Worm (Caenorhabditis elegans) whole organism, L1 larva: ENCODE results near the gene hsp-110.

ENCODE experiments used
- ama-1 ChIP-seq: fragments of 150-350 bp; optimal IDR thresholded peaks from 2 replicates; lab custom pipeline; 2014
- dpl-1 ChIP-seq, 3 experiments: fragments of 150-350 bp in 2 of 3; sonication (generic microtip) in 1 of 3; optimal IDR thresholded peaks; 2 replicates each; lab custom pipeline; 2014 to 2017; ENCODE audit warnings: missing biosample characterization in 3 of 3, missing genetic modification characterization in 3 of 3, missing genetic modification reagents in 3 of 3
- ets-5 ChIP-seq: fragments of 200-800 bp; sonication (Bioruptor generic); IDR thresholded peaks from 2 replicates; pipeline ENCODE4 v1.3.6; 2022; ENCODE audit warnings: missing genetic modification characterization, missing compliant biosample characterization
- lin-14 ChIP-seq: fragments of 200-800 bp; sonication (Bioruptor generic); optimal IDR thresholded peaks from 2 replicates; lab custom pipeline; 2018; ENCODE audit warnings: mild to moderate bottlenecking, missing genetic modification characterization, moderate library complexity, missing compliant biosample characterization
- mdl-1 ChIP-seq, 2 experiments: fragments of 150-350 bp; optimal IDR thresholded peaks; 2 replicates each; lab custom pipeline; 2014 to 2017; ENCODE audit warnings: missing biosample characterization in 2 of 2, missing genetic modification characterization in 2 of 2, inconsistent platforms in 1 of 2
- nhr-71 ChIP-seq: sonication (generic microtip); optimal IDR thresholded peaks from 2 replicates; lab custom pipeline; 2016; ENCODE audit warnings: mild to moderate bottlenecking, missing genetic modification characterization, moderate library complexity, missing compliant biosample characterization
- pax-3 ChIP-seq: fragments of 200-800 bp; sonication (Bioruptor generic); optimal IDR thresholded peaks from 2 replicates; lab custom pipeline; 2018; ENCODE audit warnings: mild to moderate bottlenecking, missing genetic modification characterization, moderate library complexity, missing compliant biosample characterization
- rnt-1 ChIP-seq: sonication (generic microtip); optimal IDR thresholded peaks from 2 replicates; lab custom pipeline; 2016; ENCODE audit warnings: mild to moderate bottlenecking, missing genetic modification characterization, moderate library complexity, missing compliant biosample characterization
- tlp-1 ChIP-seq: fragments of 150-350 bp; optimal IDR thresholded peaks from 2 replicates; lab custom pipeline; 2014; ENCODE audit warnings: missing biosample characterization, missing genetic modification characterization

DNA sequence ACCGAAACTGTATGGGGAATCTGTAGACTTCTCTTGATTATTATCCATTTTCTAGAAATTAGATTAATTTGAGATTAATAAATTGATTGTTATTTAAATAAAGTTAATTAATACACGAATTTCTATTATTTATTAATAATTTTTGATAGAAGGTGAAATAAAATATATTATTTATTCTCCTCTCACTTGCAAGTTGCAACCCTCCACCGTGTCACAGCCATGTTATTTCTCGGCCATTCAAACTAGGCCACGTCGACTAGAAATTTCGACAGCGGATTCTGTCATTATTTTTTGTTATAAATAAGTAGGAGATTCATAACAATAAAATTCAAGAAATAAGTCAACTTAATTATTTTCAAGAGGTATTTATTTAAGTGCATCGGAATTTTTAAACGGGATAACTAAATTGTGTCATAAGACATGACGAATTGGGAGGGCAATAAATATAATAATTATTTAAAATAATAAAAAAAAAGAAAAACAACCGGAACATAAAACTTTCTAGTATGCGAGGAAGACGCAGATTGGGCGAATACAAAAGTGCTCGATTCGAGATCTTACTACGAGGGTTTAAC, 3.1 kb downstream of the hsp-110 start, which contains the start of gene ufbp-1:
- TF ChIP-seq pax-3 (peak; percentile 38), dpl-1 (GFP tag; optimal IDR thresholded peaks at IDR 0.05; lab: Kevin White, UChicago) (peak; percentile 24 to 65 (median 44)), lin-14 (GFP tag; lab: Kevin White, UChicago) (peak; percentile 51), mdl-1 (tag; optimal IDR thresholded peaks at IDR 0.05; lab: Kevin White, UChicago) (peak in 1 of 2 experiments; percentile 14), tlp-1 (tag; lab: Kevin White, UChicago) (no peak), nhr-71 (tag; lab: Kevin White, UChicago) (peak; percentile 76), ets-5 (GFP tag; lab: Robert Waterston, UW) (no peak), ama-1 (peak; percentile 99), rnt-1 (tag; lab: Kevin White, UChicago) (peak; percentile 53)
